Worm (Caenorhabditis elegans) whole organism, L1 larva: ENCODE results near the gene cal-5.

Experiments used
- mep-1 ChIP-seq: fragments of 150-350 bp; optimal IDR thresholded peaks from 2 replicates; lab custom pipeline; 2014; ENCODE audit warnings: missing biosample characterization, missing genetic modification characterization
- nhr-19 ChIP-seq: fragments of 200-800 bp; sonication (Bioruptor generic); conservative IDR thresholded peaks from 2 replicates; pipeline ENCODE4 v1.3.6; 2022; ENCODE audit warnings: missing genetic modification characterization, missing compliant biosample characterization
- nhr-47 ChIP-seq: sonication (generic microtip); optimal IDR thresholded peaks from 2 replicates; lab custom pipeline; 2016; ENCODE audit warnings: mild to moderate bottlenecking, missing genetic modification characterization, moderate library complexity, missing compliant biosample characterization
- pqm-1 ChIP-seq: sonication (generic microtip); optimal IDR thresholded peaks from 3 replicates; lab custom pipeline; 2017; ENCODE audit warnings: missing biosample characterization, missing genetic modification characterization

ce11 chrX:5087366-5087891, 9.7 kb upstream of the cal-5 start, which contains the start of gene pnk-4:
- TF ChIP-seq pqm-1 (tag; lab: Kevin White, UChicago), result no peak
- TF ChIP-seq nhr-19 (GFP tag; lab: Robert Waterston, UW), result no peak
- TF ChIP-seq nhr-47 (tag; lab: Kevin White, UChicago), result no peak
- TF ChIP-seq mep-1 (tag; lab: Kevin White, UChicago), result no peak
